Fruit fly (Drosophila melanogaster): ENCODE measurements around the gene eIF2A.

The eIF2A gene

dm6 chr3L:21828177-21828589 lies 3.6 kb downstream of the eIF2A start, which contains the start of gene CG32448 (continued):
- TF ChIP-seq bsh (GFP tag; optimal IDR thresholded peaks at IDR 0.05) = peak in 1 of 2 experiments; percentile 52
- TF ChIP-seq HLHmδ (GFP tag; optimal IDR thresholded peaks at IDR 0.05) = no peak
- TF ChIP-seq gfzf (GFP tag; optimal IDR thresholded peaks at IDR 0.05) = peak; percentile 65
- TF ChIP-seq CG2120 (GFP tag; optimal IDR thresholded peaks at IDR 0.05) = peak; percentile 84
- peak; percentile 86 for TF ChIP-seq MBD-R2 (GFP tag; IDR thresholded peaks at IDR 0.05)
- TF ChIP-seq slbo (GFP tag; IDR thresholded peaks at IDR 0.05) = peak; percentile 90
- 0 out of 2 replicates have a peak, but pooled peaks have one; percentile 16 for TF ChIP-seq CG4730 (GFP tag; IDR thresholded peaks at IDR 0.05)
- TF ChIP-seq fu2 (GFP tag; optimal IDR thresholded peaks at IDR 0.05) = peak; percentile 69
- no peak for TF ChIP-seq crol (GFP tag; IDR thresholded peaks at IDR 0.05)
- TF ChIP-seq chn (GFP tag; optimal IDR thresholded peaks at IDR 0.05) = peak; percentile 28
- peak; percentile 68; the same call in 2 of the 3 replicates for TF ChIP-seq ase (GFP tag; IDR thresholded peaks at IDR 0.05)
- TF ChIP-seq CG13775 (GFP tag; optimal IDR thresholded peaks at IDR 0.05) = peak; percentile 46
- peak; percentile 35 for TF ChIP-seq emc (GFP tag; optimal IDR thresholded peaks at IDR 0.05)
- peak; percentile 43 for TF ChIP-seq her (GFP tag; optimal IDR thresholded peaks at IDR 0.05)
- peak; percentile 50; the same call in 1 of the 2 replicates for TF ChIP-seq CG11696 (GFP tag; IDR thresholded peaks at IDR 0.05)
- TF ChIP-seq da (GFP tag; optimal IDR thresholded peaks at IDR 0.05) = no peak
- peak; percentile 55 for TF ChIP-seq Myb (GFP tag; optimal IDR thresholded peaks at IDR 0.05)
- no peak for TF ChIP-seq Hmx (GFP tag; optimal IDR thresholded peaks at IDR 0.05)
- peak; percentile 35 for TF ChIP-seq Sox100B (GFP tag; optimal IDR thresholded peaks at IDR 0.05)
- peak; percentile 30; the same call in 1 of the 2 replicates for TF ChIP-seq E2f2 (GFP tag; IDR thresholded peaks at IDR 0.05)
- TF ChIP-seq CG11398 (GFP tag; optimal IDR thresholded peaks at IDR 0.05) = peak; percentile 63
- TF ChIP-seq pho (GFP tag; optimal IDR thresholded peaks at IDR 0.05) = peak; percentile 76
- TF ChIP-seq CG14710 (tag; optimal IDR thresholded peaks at IDR 0.05) = peak; percentile 67
- peak; percentile 42 for TF ChIP-seq CG17802 (tag; optimal IDR thresholded peaks at IDR 0.05)
- peak; percentile 34 for TF ChIP-seq Oli (tag; optimal IDR thresholded peaks at IDR 0.05)
- TF ChIP-seq CG7372 (GFP tag; IDR thresholded peaks at IDR 0.05) = peak; percentile 57; the same call in 1 of the 2 replicates
- peak; percentile 32 for TF ChIP-seq Mes4 (GFP tag; optimal IDR thresholded peaks at IDR 0.05)
- TF ChIP-seq CG32772 (GFP tag; IDR thresholded peaks at IDR 0.05) = peak; percentile 62; the same call in 1 of the 2 replicates
- peak; percentile 72 for TF ChIP-seq Hsf (GFP tag; optimal IDR thresholded peaks at IDR 0.05)
- no peak for TF ChIP-seq Dll (GFP tag; IDR thresholded peaks at IDR 0.05; ENCODE audit: partially characterized antibody)
- no peak for TF ChIP-seq pfk (GFP tag; optimal IDR thresholded peaks at IDR 0.05)
- peak; percentile 55 for TF ChIP-seq CG12659 (GFP tag; optimal IDR thresholded peaks at IDR 0.05)
- TF ChIP-seq trh (GFP tag; optimal IDR thresholded peaks at IDR 0.05) = peak; percentile 31
- TF ChIP-seq odd (GFP tag; optimal IDR thresholded peaks at IDR 0.05) = no peak
- TF ChIP-seq dpn (GFP tag; optimal IDR thresholded peaks at IDR 0.05) = peak; percentile 64 to 65
- TF ChIP-seq NfI (GFP tag; optimal IDR thresholded peaks at IDR 0.05) = peak; percentile 56
- TF ChIP-seq CG12155 (GFP tag; optimal IDR thresholded peaks at IDR 0.05) = peak; percentile 65
- no peak for TF ChIP-seq yki (optimal IDR thresholded peaks at IDR 0.05)
- TF ChIP-seq CG9817 (tag; optimal IDR thresholded peaks at IDR 0.05) = peak; percentile 46
- peak; percentile 61 for TF ChIP-seq CG31224 (GFP tag; IDR thresholded peaks at IDR 0.05)
- peak; percentile 5 for TF ChIP-seq gcm (GFP tag; optimal IDR thresholded peaks at IDR 0.05)
- peak; percentile 28 for TF ChIP-seq D19B (GFP tag; optimal IDR thresholded peaks at IDR 0.05)
- peak; percentile 79 for TF ChIP-seq CG11247 (GFP tag; IDR thresholded peaks at IDR 0.05)
- 0 out of 3 replicates have a peak, but pooled peaks have one; percentile 9 for TF ChIP-seq knrl (GFP tag; IDR thresholded peaks at IDR 0.05; ENCODE audit: partially characterized antibody)
- peak; percentile 64 for TF ChIP-seq tin (GFP tag; optimal IDR thresholded peaks at IDR 0.05)
- no peak for TF ChIP-seq chinmo (GFP tag; IDR thresholded peaks at IDR 0.05; ENCODE audit: partially characterized antibody)
- TF ChIP-seq row (GFP tag; IDR thresholded peaks at IDR 0.05) = peak; percentile 93
- peak; percentile 44; the same call in 1 of the 2 replicates for TF ChIP-seq Drgx (GFP tag; IDR thresholded peaks at IDR 0.05)
- peak; percentile 49 for TF ChIP-seq Atf-2 (GFP tag; optimal IDR thresholded peaks at IDR 0.05)
- no peak for TF ChIP-seq CG34224 (GFP tag; IDR thresholded peaks at IDR 0.05; ENCODE audit: partially characterized antibody)
- TF ChIP-seq Usf (GFP tag; optimal IDR thresholded peaks at IDR 0.05) = no peak
